Fruit fly (Drosophila melanogaster): Measurements from ENCODE around the gene CG13946.

DNA sequence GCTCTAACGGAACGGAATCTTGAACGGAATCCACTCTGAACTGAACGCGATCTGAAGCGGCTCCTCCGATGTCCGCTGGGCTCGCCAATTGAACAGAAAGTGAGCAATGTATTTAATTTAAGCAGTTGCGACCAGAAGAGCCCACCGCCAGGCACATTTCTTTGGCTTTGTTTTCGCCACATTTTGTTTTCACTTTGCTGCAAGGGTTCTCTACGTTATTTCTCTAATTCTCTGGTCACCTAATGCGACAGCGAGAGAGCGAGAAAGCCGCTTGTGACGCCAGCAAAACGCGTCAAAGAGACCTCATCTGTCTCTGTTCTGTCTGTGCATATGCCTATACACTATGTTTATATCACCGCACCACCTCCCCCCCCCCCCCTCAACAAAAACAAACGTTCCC lies 32.0 kb upstream of the CG13946 start, which contains the start of gene Eaat2:
- TF ChIP-seq usp (GFP tag; optimal IDR thresholded peaks at IDR 0.05) (no peak), tai (GFP tag; optimal IDR thresholded peaks at IDR 0.05) (no peak)

All from whole organism, wandering third instar larva.